Worm (Caenorhabditis elegans) whole organism, L2 larva: ENCODE data around the gene F19B6.3.

ENCODE experiments used
- fos-1 ChIP-seq: fragments of 150-350 bp; optimal IDR thresholded peaks from 2 replicates; lab custom pipeline; 2014; ENCODE audit warnings: missing biosample characterization, missing genetic modification characterization
- mdl-1 ChIP-seq, 2 experiments: fragments of 150-350 bp in 1 of 2; sonication (generic microtip) in 1 of 2; optimal IDR thresholded peaks; 2 replicates each; lab custom pipeline; 2017; ENCODE audit warnings: missing biosample characterization in 2 of 2, missing genetic modification characterization in 2 of 2
- nhr-12 ChIP-seq: fragments of 150-350 bp; optimal IDR thresholded peaks from 2 replicates; lab custom pipeline; 2014; ENCODE audit warnings: missing biosample characterization, missing genetic modification characterization
- nhr-25 ChIP-seq: fragments of 150-350 bp; sonication (generic microtip); optimal IDR thresholded peaks from 3 replicates; lab custom pipeline; 2014; ENCODE audit warnings: missing biosample characterization, missing genetic modification characterization
- ztf-1 ChIP-seq: fragments of 200-800 bp; sonication (Bioruptor generic); conservative IDR thresholded peaks from 2 replicates; pipeline ENCODE4 v1.3.6; 2022; ENCODE audit warnings: missing genetic modification characterization, missing compliant biosample characterization
- ztf-4 ChIP-seq: fragments of 150-350 bp; optimal IDR thresholded peaks from 2 replicates; lab custom pipeline; 2014; ENCODE audit warnings: missing biosample characterization, missing genetic modification characterization

DNA sequence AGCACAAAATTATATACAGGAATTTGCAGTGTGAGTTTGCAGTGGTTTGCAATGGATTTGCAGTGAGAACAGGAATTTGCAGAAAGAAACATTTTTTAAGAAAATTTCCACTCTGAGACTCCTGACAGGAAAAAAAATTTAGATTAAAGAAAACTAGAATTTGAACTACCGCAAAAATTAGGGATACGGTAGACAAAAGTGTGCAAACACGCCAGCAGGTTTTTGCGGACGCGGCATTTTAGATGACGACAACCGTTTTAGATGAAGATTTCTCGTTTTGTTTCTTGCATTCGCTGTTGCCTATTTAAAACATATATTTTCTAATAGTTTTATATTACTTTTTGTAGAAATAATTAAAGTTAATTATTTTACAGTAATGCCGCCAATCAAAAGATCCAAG, 44.8 kb downstream of the F19B6.3 start, which contains the start of gene wdr-46:
- TF ChIP-seq ztf-4 (peak; percentile 29), mdl-1 (tag; optimal IDR thresholded peaks at IDR 0.05; lab: Kevin White, UChicago) (no peak), ztf-1 (no peak), fos-1 (tag; lab: Kevin White, UChicago) (peak; percentile 55), nhr-25 (peak; percentile 89), nhr-12 (tag; lab: Kevin White, UChicago) (no peak)
